Fruit fly (Drosophila melanogaster) whole organism, embryonic: Measurements from ENCODE around the gene RfC3.
A peak's percentile ranks its signal among the peaks of the same experiment; 100 is the strongest.

Source experiments
- Atf3 ChIP-seq: fragments of 200-800 bp; sonication (Bioruptor generic); optimal IDR thresholded peaks from 3 replicates; lab custom pipeline; 2016; ENCODE audit warnings: missing biosample characterization, missing genetic modification characterization
- B-H2 ChIP-seq: fragments of 200-800 bp; sonication (Bioruptor generic); optimal IDR thresholded peaks from 2 replicates; lab custom pipeline; 2018; ENCODE audit warnings: missing biosample characterization, mild to moderate bottlenecking, missing genetic modification characterization
- Bgb ChIP-seq: fragments of 200-800 bp; sonication (Bioruptor generic); IDR thresholded peaks from 2 replicates; pipeline ENCODE4 v1.3.6; 2022; ENCODE audit warnings: missing biosample characterization, missing genetic modification characterization; ENCODE audit not compliant: partially characterized antibody
- CG10147 ChIP-seq: fragments of 200-800 bp; sonication (Bioruptor generic); optimal IDR thresholded peaks from 2 replicates; lab custom pipeline; 2019; ENCODE audit warnings: missing biosample characterization, mild to moderate bottlenecking, missing genetic modification characterization, moderate library complexity
- CG10321 ChIP-seq: fragments of 200-800 bp; sonication (Bioruptor generic); IDR thresholded peaks from 2 replicates; pipeline ENCODE4 v1.3.6; 2022; ENCODE audit warnings: missing biosample characterization, missing genetic modification characterization
- CG1233 ChIP-seq: fragments of 200-800 bp; sonication (Bioruptor generic); optimal IDR thresholded peaks from 4 replicates; lab custom pipeline; 2018; ENCODE audit warnings: missing biosample characterization, mild to moderate bottlenecking, missing genetic modification characterization
- CG14014 ChIP-seq: fragments of 200-800 bp; sonication (Bioruptor generic); IDR thresholded peaks from 2 replicates; pipeline ENCODE4 v1.3.6; 2022; ENCODE audit warnings: missing biosample characterization, missing genetic modification characterization
- CG14667 ChIP-seq: fragments of 200-800 bp; sonication (Bioruptor generic); IDR thresholded peaks from 2 replicates; pipeline ENCODE4 v1.3.6; 2022; ENCODE audit warnings: missing biosample characterization, missing genetic modification characterization
- CG18011 ChIP-seq: fragments of 200-800 bp; sonication (Bioruptor generic); optimal IDR thresholded peaks from 2 replicates; lab custom pipeline; 2017; ENCODE audit warnings: missing biosample characterization, missing genetic modification characterization, mild to moderate bottlenecking, moderate library complexity, missing genotype
- CG2129 ChIP-seq: fragments of 200-800 bp; sonication (Bioruptor generic); IDR thresholded peaks from 2 replicates; pipeline ENCODE4 v1.3.6; 2022; ENCODE audit warnings: missing biosample characterization, missing genetic modification characterization; ENCODE audit not compliant: partially characterized antibody
- CG32767 ChIP-seq: fragments of 200-800 bp; sonication (Bioruptor generic); IDR thresholded peaks from 2 replicates; pipeline ENCODE4 v1.3.6; 2022; ENCODE audit warnings: missing biosample characterization, missing genetic modification characterization
- CG33557 ChIP-seq: fragments of 200-800 bp; sonication (Bioruptor generic); optimal IDR thresholded peaks from 2 replicates; lab custom pipeline; 2019; ENCODE audit warnings: missing biosample characterization, mild to moderate bottlenecking, missing genetic modification characterization, moderate library complexity
- CG34376 ChIP-seq: fragments of 200-800 bp; sonication (Bioruptor generic); optimal IDR thresholded peaks from 2 replicates; lab custom pipeline; 2018; ENCODE audit warnings: missing biosample characterization, mild to moderate bottlenecking, missing genetic modification characterization
- CG4282 ChIP-seq: fragments of 200-800 bp; sonication (Bioruptor generic); optimal IDR thresholded peaks from 2 replicates; lab custom pipeline; 2016; ENCODE audit warnings: missing biosample characterization, missing genetic modification characterization
- CG4424 ChIP-seq: fragments of 200-800 bp; sonication (Bioruptor generic); optimal IDR thresholded peaks from 3 replicates; lab custom pipeline; 2016; ENCODE audit warnings: missing biosample characterization, missing genetic modification characterization
- CG4617 ChIP-seq: fragments of 200-800 bp; sonication (Bioruptor generic); optimal IDR thresholded peaks from 3 replicates; lab custom pipeline; 2016; ENCODE audit warnings: missing biosample characterization, missing genetic modification characterization, borderline replicate concordance
- CG8290 ChIP-seq, 3 experiments: fragments of 200-800 bp; sonication (Bioruptor generic); optimal IDR thresholded peaks; 2 replicates each; lab custom pipeline; 2016 to 2019; ENCODE audit warnings: missing biosample characterization in 3 of 3, missing genetic modification characterization in 3 of 3, mild to moderate bottlenecking in 2 of 3, moderate library complexity in 1 of 3
- CG8924 ChIP-seq: fragments of 200-800 bp; optimal IDR thresholded peaks from 3 replicates; lab custom pipeline; 2019; ENCODE audit warnings: missing biosample characterization, mild to moderate bottlenecking, missing genetic modification characterization, moderate library complexity
- H15 ChIP-seq: fragments of 200-800 bp; sonication (Bioruptor generic); IDR thresholded peaks from 3 replicates; pipeline ENCODE4 v1.3.6; 2022; ENCODE audit warnings: missing biosample characterization, missing genetic modification characterization
- MESR4 ChIP-seq: fragments of 200-800 bp; sonication (Bioruptor generic); optimal IDR thresholded peaks from 2 replicates; lab custom pipeline; 2018; ENCODE audit warnings: missing biosample characterization, mild to moderate bottlenecking, missing genetic modification characterization, moderate library complexity
- Med ChIP-seq: fragments of 200-800 bp; sonication (Bioruptor generic); peaks from one replicate; lab custom pipeline; 2016; ENCODE audit warnings: missing biosample characterization, missing genetic modification characterization, mild to moderate bottlenecking, inconsistent platforms, moderate library complexity
- Neu2 ChIP-seq: fragments of 200-800 bp; sonication (Bioruptor generic); optimal IDR thresholded peaks from 3 replicates; lab custom pipeline; 2016; ENCODE audit warnings: missing biosample characterization, missing genetic modification characterization, borderline replicate concordance
- Oaz ChIP-seq: fragments of 200-800 bp; sonication (Bioruptor generic); IDR thresholded peaks from 2 replicates; pipeline ENCODE4 v1.3.6; 2022; ENCODE audit warnings: missing biosample characterization, missing genetic modification characterization
- Sox100B ChIP-seq: fragments of 200-800 bp; sonication (Bioruptor generic); optimal IDR thresholded peaks from 3 replicates; lab custom pipeline; 2018; ENCODE audit warnings: missing biosample characterization, mild to moderate bottlenecking, missing genetic modification characterization
- Usf ChIP-seq: fragments of 200-800 bp; sonication (Bioruptor generic); optimal IDR thresholded peaks from 2 replicates; lab custom pipeline; 2017; ENCODE audit warnings: missing genotype, missing biosample characterization, missing genetic modification characterization
- Xrp1 ChIP-seq: fragments of 200-800 bp; sonication (Bioruptor generic); IDR thresholded peaks from 2 replicates; pipeline ENCODE4 v1.3.6; 2022; ENCODE audit warnings: missing biosample characterization, missing genetic modification characterization
- cg ChIP-seq: fragments of 200-800 bp; sonication (Bioruptor generic); optimal IDR thresholded peaks from 3 replicates; lab custom pipeline; 2019; ENCODE audit warnings: missing biosample characterization, mild to moderate bottlenecking, missing genetic modification characterization, moderate library complexity
- corto ChIP-seq: fragments of 200-800 bp; sonication (Bioruptor generic); optimal IDR thresholded peaks from 2 replicates; lab custom pipeline; 2016; ENCODE audit warnings: missing biosample characterization, mild to moderate bottlenecking, missing genetic modification characterization, moderate library complexity
- cwo ChIP-seq: fragments of 200-800 bp; sonication (Bioruptor generic); optimal IDR thresholded peaks from 3 replicates; lab custom pipeline; 2017; ENCODE audit warnings: missing biosample characterization, missing genetic modification characterization, mild to moderate bottlenecking, moderate library complexity, missing genetic modification reagents
- dmrt99B ChIP-seq: fragments of 200-800 bp; sonication (Bioruptor generic); optimal IDR thresholded peaks from 2 replicates; lab custom pipeline; 2018; ENCODE audit warnings: missing biosample characterization, mild to moderate bottlenecking, missing genetic modification characterization, moderate library complexity
- eve ChIP-seq, 2 experiments: fragments of >200 bp; optimal IDR thresholded peaks; 2 replicates each; lab custom pipeline; 2017; ENCODE audit warnings: missing biosample characterization in 2 of 2, missing genetic modification characterization in 2 of 2
- ftz-f1 ChIP-seq: fragments of 200-800 bp; sonication (Bioruptor generic); optimal IDR thresholded peaks from 2 replicates; lab custom pipeline; 2016; ENCODE audit warnings: missing biosample characterization, missing genetic modification characterization
- kni ChIP-seq: fragments of 200-800 bp; sonication (Bioruptor generic); optimal IDR thresholded peaks from 3 replicates; lab custom pipeline; 2017; ENCODE audit warnings: mild to moderate bottlenecking, missing biosample characterization, missing genetic modification reagents, missing genetic modification characterization
- lola ChIP-seq, 3 experiments: fragments of >200 bp in 2 of 3; fragments of 200-800 bp in 1 of 3; sonication (Bioruptor generic) in 1 of 3; optimal IDR thresholded peaks; 2 replicates each; lab custom pipeline; 2017 to 2019; ENCODE audit warnings: missing biosample characterization in 3 of 3, missing genetic modification characterization in 3 of 3, mild to moderate bottlenecking in 1 of 3, moderate library complexity in 1 of 3
- mirr ChIP-seq: fragments of 200-800 bp; sonication (Bioruptor generic); optimal IDR thresholded peaks from 3 replicates; lab custom pipeline; 2018; ENCODE audit warnings: missing biosample characterization, mild to moderate bottlenecking, missing genetic modification characterization
- nerfin-2 ChIP-seq: fragments of 200-800 bp; sonication (Bioruptor generic); IDR thresholded peaks from 2 replicates; pipeline ENCODE4 v1.3.6; 2022; ENCODE audit warnings: missing biosample characterization, missing genetic modification characterization; ENCODE audit not compliant: partially characterized antibody
- nom ChIP-seq: fragments of 200-800 bp; sonication (Bioruptor generic); optimal IDR thresholded peaks from 2 replicates; lab custom pipeline; 2017; ENCODE audit warnings: missing biosample characterization, missing genetic modification characterization, mild to moderate bottlenecking, moderate library complexity, missing genetic modification reagents
- odd ChIP-seq: fragments of 200-800 bp; sonication (Bioruptor generic); optimal IDR thresholded peaks from 2 replicates; lab custom pipeline; 2017; ENCODE audit warnings: missing biosample characterization, mild to moderate bottlenecking, missing genetic modification characterization
- pnt ChIP-seq: fragments of 200-800 bp; sonication (Bioruptor generic); optimal IDR thresholded peaks from 3 replicates; lab custom pipeline; 2016; ENCODE audit warnings: missing biosample characterization, missing genetic modification characterization
- pzg ChIP-seq: fragments of 200-800 bp; sonication (Bioruptor generic); optimal IDR thresholded peaks from 3 replicates; lab custom pipeline; 2018; ENCODE audit warnings: missing biosample characterization, mild to moderate bottlenecking, missing genetic modification characterization, moderate library complexity
- row ChIP-seq: fragments of 200-800 bp; sonication (Bioruptor generic); IDR thresholded peaks from 3 replicates; pipeline ENCODE4 v1.3.6; 2022; ENCODE audit warnings: missing biosample characterization, missing genetic modification characterization
- sc ChIP-seq, 3 experiments: fragments of >200 bp in 2 of 3; fragments of 200-800 bp in 1 of 3; sonication (Bioruptor generic) in 1 of 3; optimal IDR thresholded peaks; 2 replicates in 2 of 3; 3 replicates in 1 of 3; lab custom pipeline; 2017; ENCODE audit warnings: mild to moderate bottlenecking in 1 of 3, missing biosample characterization in 1 of 3, missing genetic modification characterization in 1 of 3, missing genetic modification reagents in 1 of 3
- tap ChIP-seq: fragments of 200-800 bp; optimal IDR thresholded peaks from 3 replicates; lab custom pipeline; 2019; ENCODE audit warnings: missing biosample characterization, mild to moderate bottlenecking, missing genetic modification characterization, moderate library complexity
- tll ChIP-seq, 2 experiments: fragments of 200-800 bp in 1 of 2; fragments of >200 bp in 1 of 2; sonication (Bioruptor generic) in 1 of 2; optimal IDR thresholded peaks; 2 replicates each; lab custom pipeline; 2017 to 2019; ENCODE audit warnings: missing biosample characterization in 2 of 2, missing genetic modification characterization in 2 of 2, mild to moderate bottlenecking in 1 of 2, moderate library complexity in 1 of 2
- tna ChIP-seq: fragments of 200-800 bp; sonication (Bioruptor generic); IDR thresholded peaks from 2 replicates; pipeline ENCODE4 v1.3.6; 2022; ENCODE audit warnings: missing biosample characterization, missing genetic modification characterization; ENCODE audit not compliant: partially characterized antibody
- unc-4 ChIP-seq: fragments of 200-800 bp; sonication (Bioruptor generic); IDR thresholded peaks from 2 replicates; pipeline ENCODE4 v1.3.6; 2022; ENCODE audit warnings: missing biosample characterization, missing genetic modification characterization; ENCODE audit not compliant: partially characterized antibody

RfC3 gene

DNA sequence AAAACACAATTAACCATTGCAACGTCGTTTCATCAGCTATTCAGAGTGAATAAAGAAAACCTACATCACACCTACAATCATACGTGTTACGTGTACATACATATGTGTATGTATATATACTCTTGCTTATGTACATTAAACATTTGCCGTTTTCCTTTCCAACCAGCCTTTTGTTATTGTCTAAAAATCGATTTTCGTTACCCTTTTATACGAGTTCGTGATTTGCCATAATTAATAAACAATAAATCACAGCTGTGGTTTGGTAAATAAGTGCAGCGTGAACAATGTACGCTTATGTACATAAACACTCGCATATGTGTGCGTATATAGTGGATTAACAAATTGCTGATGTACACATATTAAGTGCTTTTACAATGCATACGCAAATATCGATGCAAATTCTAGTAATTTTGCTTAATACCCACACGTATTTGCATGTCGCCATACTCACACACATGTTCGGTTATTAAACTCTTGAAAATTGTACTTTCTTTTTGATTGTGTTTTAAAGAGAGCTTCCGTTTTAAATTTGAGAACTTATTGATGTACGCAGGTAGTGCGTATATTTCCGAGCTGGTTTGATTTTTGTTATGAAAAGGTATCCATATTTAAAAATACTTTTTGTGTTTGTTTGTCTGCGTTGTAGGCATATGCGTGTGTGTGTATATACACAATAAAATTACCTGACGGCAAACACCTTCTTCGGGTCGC is 22.0 kb upstream of the RfC3 start (continued):
- TF ChIP-seq Xrp1 (GFP tag; lab: Robert Waterston, UW) (0 out of 2 replicates have a peak, but pooled peaks have one; percentile 6), MESR4 (GFP tag; lab: Kevin White, UChicago) (peak; percentile 70), unc-4 (GFP tag; lab: Robert Waterston, UW) (0 out of 2 replicates have a peak, but pooled peaks have one; percentile 6), CG32767 (GFP tag; lab: Robert Waterston, UW) (peak; percentile 19; the same call in 1 of the 2 replicates), pzg (GFP tag; lab: Kevin White, UChicago) (no peak), kni (peak; percentile 37), tll (GFP tag; optimal IDR thresholded peaks at IDR 0.05; lab: Kevin White, UChicago) (peak in 1 of 2 experiments; percentile 30), odd (GFP tag; lab: Kevin White, UChicago) (peak; percentile 56), Med (peak; percentile 70), Sox100B (GFP tag; lab: Kevin White, UChicago) (peak; percentile 6), cwo (GFP tag; lab: Kevin White, UChicago) (no peak), nom (GFP tag; lab: Kevin White, UChicago) (peak; percentile 36), nerfin-2 (GFP tag; lab: Robert Waterston, UW) (no peak), lola (GFP tag; optimal IDR thresholded peaks at IDR 0.05; lab: Kevin White, UChicago) (peak in 1 of 3 experiments; percentile 2), CG14014 (GFP tag; lab: Robert Waterston, UW) (peak; percentile 27; the same call in 1 of the 2 replicates), mirr (GFP tag; lab: Kevin White, UChicago) (peak; percentile 13), CG1233 (GFP tag; lab: Kevin White, UChicago) (peak; percentile 1), CG4617 (peak; percentile 17), CG10147 (GFP tag; lab: Kevin White, UChicago) (no peak), corto (GFP tag; lab: Kevin White, UChicago) (peak; percentile 9), CG18011 (GFP tag; lab: Kevin White, UChicago) (no peak), CG34376 (GFP tag; lab: Kevin White, UChicago) (peak; percentile 60), CG8924 (peak; percentile 12), CG8290 (GFP tag; optimal IDR thresholded peaks at IDR 0.05; lab: Kevin White, UChicago) (no peak), CG8290 (tag; optimal IDR thresholded peaks at IDR 0.05; lab: Kevin White, UChicago) (no peak), cg (GFP tag; lab: Kevin White, UChicago) (peak; percentile 84), CG2129 (GFP tag; lab: Robert Waterston, UW) (no peak), tna (GFP tag; lab: Robert Waterston, UW) (0 out of 2 replicates have a peak, but pooled peaks have one; percentile 17)

DNA sequence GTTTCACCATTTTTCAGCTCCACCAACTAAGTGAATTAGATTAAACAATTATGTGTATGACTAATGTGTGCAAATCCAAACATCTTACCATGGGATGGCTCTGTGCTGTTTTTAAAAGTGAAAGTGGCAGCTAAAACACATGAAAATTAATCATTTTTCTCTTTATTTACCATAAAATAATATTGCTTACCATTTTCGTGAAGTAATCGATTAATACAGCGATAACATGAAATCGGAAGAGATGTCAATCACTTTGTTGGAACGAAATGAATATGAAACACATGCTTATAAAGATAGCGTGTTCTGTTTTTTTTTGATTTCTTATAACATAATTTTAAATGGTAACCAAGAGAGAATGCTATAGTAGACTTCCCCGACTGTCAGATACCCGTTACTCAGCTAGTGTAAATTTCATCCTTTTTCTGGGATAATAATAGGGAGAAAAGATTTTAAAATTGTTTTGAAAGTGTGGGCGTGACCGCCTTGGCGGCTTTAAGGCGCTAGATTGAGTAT is 15.1 kb upstream of the RfC3 start:
- TF ChIP-seq ftz-f1 (no peak), CG4282 (GFP tag; lab: Kevin White, UChicago) (no peak), tap (tag; lab: Kevin White, UChicago) (no peak), H15 (GFP tag; lab: Robert Waterston, UW) (no peak), CG14667 (GFP tag; lab: Robert Waterston, UW) (no peak), CG4424 (no peak), pnt (GFP tag; lab: Kevin White, UChicago) (no peak), sc (optimal IDR thresholded peaks at IDR 0.05; lab: Kevin White, UChicago) (no peak), sc (GFP tag; optimal IDR thresholded peaks at IDR 0.05; lab: Kevin White, UChicago) (no peak), Usf (GFP tag; lab: Kevin White, UChicago) (no peak), Neu2 (GFP tag; lab: Kevin White, UChicago) (no peak), dmrt99B (no peak), row (GFP tag; lab: Robert Waterston, UW) (peak; percentile 60), Oaz (GFP tag; lab: Robert Waterston, UW) (no peak), Bgb (GFP tag; lab: Robert Waterston, UW) (no peak), B-H2 (GFP tag; lab: Kevin White, UChicago) (no peak), CG33557 (GFP tag; lab: Kevin White, UChicago) (no peak), eve (GFP tag; optimal IDR thresholded peaks at IDR 0.05; lab: Kevin White, UChicago) (peak in 1 of 2 experiments; percentile 61), CG10321 (GFP tag; lab: Robert Waterston, UW) (no peak), Atf3 (GFP tag; lab: Kevin White, UChicago) (no peak)
